Worm (Caenorhabditis elegans) whole organism, late embryonic: ENCODE data around the gene fbxa-153.

Experiments used
- C08G9.2 ChIP-seq: sonication (generic microtip); optimal IDR thresholded peaks from 2 replicates; lab custom pipeline; 2016; ENCODE audit warnings: mild to moderate bottlenecking, missing genetic modification characterization, moderate library complexity, missing compliant biosample characterization
- C38D4.7 ChIP-seq: fragments of 200-800 bp; sonication (Bioruptor generic); optimal IDR thresholded peaks from 2 replicates; lab custom pipeline; 2018; ENCODE audit warnings: mild to moderate bottlenecking, missing genetic modification characterization, moderate library complexity, missing compliant biosample characterization
- K02D7.2 ChIP-seq: sonication (generic microtip); optimal IDR thresholded peaks from 2 replicates; lab custom pipeline; 2017; ENCODE audit warnings: mild to moderate bottlenecking, missing genetic modification characterization, missing compliant biosample characterization
- K09A11.1 ChIP-seq: sonication (generic microtip); optimal IDR thresholded peaks from 2 replicates; lab custom pipeline; 2017; ENCODE audit warnings: antibody characterized with exemption, mild to moderate bottlenecking, missing genetic modification characterization, missing compliant biosample characterization; ENCODE audit not compliant: insufficient read depth
- Y22D7AL.16 ChIP-seq: sonication (generic microtip); optimal IDR thresholded peaks from 2 replicates; lab custom pipeline; 2016; ENCODE audit warnings: missing genetic modification characterization, missing compliant biosample characterization
- ahr-1 ChIP-seq: sonication (generic microtip); optimal IDR thresholded peaks from 2 replicates; lab custom pipeline; 2016; ENCODE audit warnings: missing genetic modification characterization, missing compliant biosample characterization
- ama-1 ChIP-seq: fragments of 150-350 bp; optimal IDR thresholded peaks from 2 replicates; lab custom pipeline; 2014
- ceh-14 ChIP-seq: sonication (generic microtip); optimal IDR thresholded peaks from 2 replicates; lab custom pipeline; 2016; ENCODE audit warnings: missing genotype, missing genetic modification characterization, missing compliant biosample characterization
- ceh-18 ChIP-seq: sonication (generic microtip); optimal IDR thresholded peaks from 2 replicates; lab custom pipeline; 2016; ENCODE audit warnings: missing genetic modification characterization, missing compliant biosample characterization
- ceh-19 ChIP-seq: fragments of 200-800 bp; sonication (Bioruptor generic); optimal IDR thresholded peaks from 2 replicates; lab custom pipeline; 2018; ENCODE audit warnings: mild to moderate bottlenecking, missing genetic modification characterization, missing compliant biosample characterization
- ceh-30 ChIP-seq: fragments of 150-350 bp; optimal IDR thresholded peaks from 2 replicates; lab custom pipeline; 2014; ENCODE audit warnings: missing biosample characterization, missing genetic modification characterization
- ceh-31 ChIP-seq: sonication (generic microtip); optimal IDR thresholded peaks from 2 replicates; lab custom pipeline; 2016; ENCODE audit warnings: missing genetic modification characterization, missing compliant biosample characterization
- ceh-48 ChIP-seq: sonication (generic microtip); optimal IDR thresholded peaks from 2 replicates; lab custom pipeline; 2016; ENCODE audit warnings: missing genetic modification characterization, inconsistent platforms, missing compliant biosample characterization
- ceh-6 ChIP-seq: fragments of 200-800 bp; sonication (Bioruptor generic); optimal IDR thresholded peaks from 2 replicates; lab custom pipeline; 2018; ENCODE audit warnings: mild to moderate bottlenecking, missing genetic modification characterization, missing compliant biosample characterization
- che-1 ChIP-seq: sonication (generic microtip); optimal IDR thresholded peaks from 2 replicates; lab custom pipeline; 2016; ENCODE audit warnings: mild to moderate bottlenecking, missing genetic modification characterization, missing compliant biosample characterization
- dmd-4 ChIP-seq: sonication (generic microtip); optimal IDR thresholded peaks from 2 replicates; lab custom pipeline; 2016; ENCODE audit warnings: borderline replicate concordance, missing genetic modification characterization, missing compliant biosample characterization
- dve-1 ChIP-seq: sonication (generic microtip); optimal IDR thresholded peaks from 2 replicates; lab custom pipeline; 2017; ENCODE audit warnings: antibody characterized with exemption, mild to moderate bottlenecking, missing genetic modification characterization, missing compliant biosample characterization
- elt-2 ChIP-seq: sonication (generic microtip); optimal IDR thresholded peaks from 2 replicates; lab custom pipeline; 2016; ENCODE audit warnings: missing genetic modification reagents, missing genetic modification characterization, missing compliant biosample characterization
- elt-4 ChIP-seq: sonication (generic microtip); optimal IDR thresholded peaks from 2 replicates; lab custom pipeline; 2016; ENCODE audit warnings: missing genetic modification characterization, missing compliant biosample characterization
- eyg-1 ChIP-seq: sonication (generic microtip); optimal IDR thresholded peaks from 2 replicates; lab custom pipeline; 2016; ENCODE audit warnings: missing genotype, missing genetic modification characterization, missing compliant biosample characterization
- fkh-10 ChIP-seq: fragments of 150-350 bp; optimal IDR thresholded peaks from 2 replicates; lab custom pipeline; 2014; ENCODE audit warnings: missing biosample characterization, missing genetic modification reagents, missing genetic modification characterization
- fkh-6 ChIP-seq: sonication (generic microtip); optimal IDR thresholded peaks from 2 replicates; lab custom pipeline; 2016; ENCODE audit warnings: missing genetic modification characterization, missing compliant biosample characterization
- gmeb-2 ChIP-seq: sonication (generic microtip); optimal IDR thresholded peaks from 2 replicates; lab custom pipeline; 2016; ENCODE audit warnings: missing genetic modification characterization, inconsistent platforms, missing compliant biosample characterization
- hlh-13 ChIP-seq: fragments of 200-800 bp; sonication (Bioruptor generic); optimal IDR thresholded peaks from 2 replicates; lab custom pipeline; 2018; ENCODE audit warnings: mild to moderate bottlenecking, missing genetic modification characterization, missing compliant biosample characterization
- hlh-15 ChIP-seq: sonication (generic microtip); optimal IDR thresholded peaks from 2 replicates; lab custom pipeline; 2016; ENCODE audit warnings: missing genetic modification characterization, missing compliant biosample characterization
- hlh-30 ChIP-seq: sonication (generic microtip); optimal IDR thresholded peaks from 2 replicates; lab custom pipeline; 2017; ENCODE audit warnings: antibody characterized with exemption, missing genetic modification characterization, missing compliant biosample characterization; ENCODE audit not compliant: insufficient read depth
- lin-11 ChIP-seq: fragments of 200-800 bp; sonication (Bioruptor generic); optimal IDR thresholded peaks from 2 replicates; lab custom pipeline; 2018; ENCODE audit warnings: mild to moderate bottlenecking, missing genetic modification characterization, missing compliant biosample characterization
- madf-2 ChIP-seq: sonication (generic microtip); optimal IDR thresholded peaks from 2 replicates; lab custom pipeline; 2017; ENCODE audit warnings: missing genetic modification characterization, missing compliant biosample characterization
- mec-3 ChIP-seq: sonication (generic microtip); optimal IDR thresholded peaks from 2 replicates; lab custom pipeline; 2016; ENCODE audit warnings: borderline replicate concordance, missing genetic modification characterization, missing compliant biosample characterization
- nfya-1 ChIP-seq: sonication (generic microtip); optimal IDR thresholded peaks from 2 replicates; lab custom pipeline; 2017; ENCODE audit warnings: missing genetic modification characterization, mild to moderate bottlenecking, missing compliant biosample characterization, antibody characterized with exemption, moderate library complexity
- nhr-11 ChIP-seq: fragments of 150-350 bp; optimal IDR thresholded peaks from 2 replicates; lab custom pipeline; 2014; ENCODE audit warnings: missing biosample characterization, missing genetic modification characterization
- nhr-232 ChIP-seq: sonication (generic microtip); optimal IDR thresholded peaks from 2 replicates; lab custom pipeline; 2016; ENCODE audit warnings: missing genetic modification characterization, missing compliant biosample characterization
- odd-2 ChIP-seq: sonication (generic microtip); optimal IDR thresholded peaks from 2 replicates; lab custom pipeline; 2017; ENCODE audit warnings: antibody characterized with exemption, mild to moderate bottlenecking, missing genetic modification characterization, missing compliant biosample characterization
- pag-3 ChIP-seq: sonication (generic microtip); optimal IDR thresholded peaks from 2 replicates; lab custom pipeline; 2016; ENCODE audit warnings: missing compliant biosample characterization, missing genetic modification characterization, borderline replicate concordance
- pat-9 ChIP-seq: fragments of 200-800 bp; sonication (Bioruptor generic); optimal IDR thresholded peaks from 2 replicates; lab custom pipeline; 2018; ENCODE audit warnings: mild to moderate bottlenecking, missing genetic modification characterization, moderate library complexity, missing compliant biosample characterization
- pax-1 ChIP-seq: fragments of 150-350 bp; optimal IDR thresholded peaks from 2 replicates; lab custom pipeline; 2014; ENCODE audit warnings: missing biosample characterization, missing genetic modification characterization
- pha-4 ChIP-seq: fragments of 150-350 bp; optimal IDR thresholded peaks from 2 replicates; lab custom pipeline; 2018; ENCODE audit warnings: missing biosample characterization, missing genetic modification reagents, missing genetic modification characterization
- pros-1 ChIP-seq: fragments of 150-350 bp; optimal IDR thresholded peaks from 2 replicates; lab custom pipeline; 2014; ENCODE audit warnings: missing biosample characterization, missing genetic modification reagents, missing genetic modification characterization
- rnt-1 ChIP-seq: sonication (generic microtip); optimal IDR thresholded peaks from 2 replicates; lab custom pipeline; 2016; ENCODE audit warnings: missing genetic modification characterization, missing compliant biosample characterization
- sdc-2 ChIP-seq: sonication (generic microtip); optimal IDR thresholded peaks from 2 replicates; lab custom pipeline; 2016; ENCODE audit warnings: missing genotype, missing genetic modification characterization, missing compliant biosample characterization
- sox-4 ChIP-seq: sonication (generic microtip); optimal IDR thresholded peaks from 2 replicates; lab custom pipeline; 2017; ENCODE audit warnings: mild to moderate bottlenecking, missing genetic modification characterization, inconsistent platforms, missing compliant biosample characterization
- syd-9 ChIP-seq: sonication (generic microtip); optimal IDR thresholded peaks from 2 replicates; lab custom pipeline; 2016; ENCODE audit warnings: mild to moderate bottlenecking, missing genetic modification characterization, moderate library complexity, missing compliant biosample characterization
- tbx-2 ChIP-seq: sonication (generic microtip); optimal IDR thresholded peaks from 2 replicates; lab custom pipeline; 2016; ENCODE audit warnings: missing genetic modification characterization, missing compliant biosample characterization
- tbx-7 ChIP-seq: sonication (generic microtip); optimal IDR thresholded peaks from 2 replicates; lab custom pipeline; 2016; ENCODE audit warnings: missing genotype, missing genetic modification characterization, missing compliant biosample characterization
- ttx-3 ChIP-seq: sonication (generic microtip); optimal IDR thresholded peaks from 2 replicates; lab custom pipeline; 2016; ENCODE audit warnings: missing genetic modification reagents, missing genetic modification characterization, missing compliant biosample characterization
- unc-3 ChIP-seq, 2 experiments: fragments of 200-800 bp in 1 of 2; sonication (Bioruptor generic) in 1 of 2; sonication (generic microtip) in 1 of 2; conservative IDR thresholded peaks in 1 of 2; optimal IDR thresholded peaks in 1 of 2; 2 replicates each; pipeline versions ENCODE4 v1.3.6 to Lab custom; 2016 to 2022; ENCODE audit warnings: missing compliant biosample characterization in 2 of 2, missing genetic modification characterization in 2 of 2, missing genetic modification reagents in 1 of 2

Gene fbxa-153

DNA sequence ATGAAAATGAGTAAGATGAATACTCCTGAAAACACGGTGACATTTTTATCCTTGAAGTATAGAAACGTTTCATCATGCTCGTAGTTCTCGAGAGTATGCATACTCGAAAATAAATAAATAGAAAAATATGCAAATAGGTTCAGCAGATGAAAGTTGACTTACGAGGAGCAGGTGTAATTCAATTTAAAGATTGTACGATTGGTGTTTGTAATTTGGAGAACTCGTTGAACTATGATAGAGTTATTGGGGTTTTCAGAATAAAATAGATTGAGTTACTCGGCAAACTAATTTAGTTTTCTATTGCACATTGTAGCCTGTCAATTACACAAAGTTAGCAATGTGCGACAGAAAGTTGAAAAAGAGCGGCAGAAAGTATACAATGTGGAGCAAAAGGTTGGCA is 28.7 kb upstream of the fbxa-153 start, which contains the start of gene srz-44:
srz-44 (minus strand) TSS at position 101 of the 400 bp plus-strand sequence.
- TF ChIP-seq K09A11.1 (tag; lab: Kevin White, UChicago) (no peak), hlh-30 (tag; lab: Kevin White, UChicago) (no peak), ahr-1 (tag; lab: Kevin White, UChicago) (no peak), gmeb-2 (no peak), ceh-31 (tag; lab: Kevin White, UChicago) (no peak), elt-4 (tag; lab: Kevin White, UChicago) (no peak), dmd-4 (tag; lab: Kevin White, UChicago) (no peak), sdc-2 (tag; lab: Kevin White, UChicago) (no peak), mec-3 (tag; lab: Kevin White, UChicago) (no peak), ceh-19 (GFP tag; lab: Kevin White, UChicago) (no peak), tbx-7 (tag; lab: Kevin White, UChicago) (no peak), ceh-48 (tag; lab: Kevin White, UChicago) (no peak), hlh-15 (tag; lab: Kevin White, UChicago) (no peak), syd-9 (no peak), pag-3 (tag; lab: Kevin White, UChicago) (no peak), pat-9 (no peak), ceh-6 (GFP tag; lab: Kevin White, UChicago) (no peak), fkh-10 (GFP tag; lab: Kevin White, UChicago) (no peak), lin-11 (no peak)

DNA sequence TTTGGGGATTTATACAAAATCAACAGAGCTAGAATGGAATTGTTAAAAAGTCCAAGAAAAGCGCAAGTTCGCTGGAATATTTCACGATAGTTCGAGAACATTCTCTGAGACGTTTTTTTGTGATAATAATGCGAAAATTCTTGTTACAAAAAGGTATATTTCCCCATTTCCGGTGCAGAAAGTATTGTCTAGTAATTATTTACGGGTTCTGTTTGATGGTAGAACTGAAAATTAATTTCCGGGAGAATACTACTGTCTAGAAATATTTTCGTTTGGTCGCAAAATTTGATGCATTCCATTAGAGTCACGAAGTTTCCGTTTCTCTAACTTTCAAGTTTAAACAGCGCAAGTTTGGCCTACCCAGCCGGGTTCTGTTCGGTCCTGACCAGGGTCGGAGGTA is 19.4 kb upstream of the fbxa-153 start, which contains the start of gene str-248:
str-248 (minus strand) TSS at position 101 of the 400 bp plus-strand sequence.
- TF ChIP-seq tbx-2 (tag; lab: Kevin White, UChicago), result no peak
- TF ChIP-seq pax-1, result no peak
- no peak for TF ChIP-seq ceh-18 (tag; lab: Kevin White, UChicago)
- no peak for TF ChIP-seq dmd-4 (tag; lab: Kevin White, UChicago)
- TF ChIP-seq lin-11, result no peak
- no peak for TF ChIP-seq C08G9.2
- no peak for TF ChIP-seq eyg-1
- no peak for TF ChIP-seq nhr-232 (tag; lab: Kevin White, UChicago)
- TF ChIP-seq madf-2 (tag; lab: Kevin White, UChicago), result no peak
- TF ChIP-seq mec-3 (tag; lab: Kevin White, UChicago), result no peak
- no peak for TF ChIP-seq ceh-14
- no peak for TF ChIP-seq dve-1
- no peak for TF ChIP-seq ceh-31 (tag; lab: Kevin White, UChicago)
- TF ChIP-seq rnt-1 (tag; lab: Kevin White, UChicago), result no peak
- TF ChIP-seq pha-4 (tag; lab: Kevin White, UChicago), result no peak
- TF ChIP-seq hlh-13 (GFP tag; lab: Kevin White, UChicago), result no peak
- TF ChIP-seq fkh-6 (tag; lab: Kevin White, UChicago), result no peak

DNA sequence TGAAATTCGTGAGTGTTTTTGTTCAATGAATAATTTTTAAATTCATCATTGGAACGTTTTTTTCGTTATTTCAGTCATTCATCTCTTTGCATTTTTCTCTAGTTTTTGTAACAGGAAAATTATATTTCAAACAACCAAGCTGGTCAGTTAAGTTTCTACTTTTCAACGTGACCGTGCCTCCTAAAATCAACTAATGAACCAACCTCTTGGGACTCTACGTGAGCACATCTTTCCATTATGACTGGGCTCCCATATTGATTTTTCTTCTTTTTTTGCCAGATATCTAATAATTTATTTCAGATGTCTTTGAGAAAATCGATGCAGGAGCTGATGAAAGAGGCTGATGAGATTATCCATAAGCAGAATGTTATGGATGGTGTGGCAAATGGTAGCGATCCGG is 15.4 kb upstream of the fbxa-153 start, which contains the start of gene C55A1.11:
C55A1.11 (plus strand) TSS at position 301 of the 400 bp plus-strand sequence.
- no peak for TF ChIP-seq ceh-14
- TF ChIP-seq ttx-3 (tag; lab: Kevin White, UChicago), result no peak
- TF ChIP-seq ceh-30 (tag; lab: Kevin White, UChicago), result no peak
- TF ChIP-seq che-1 (tag; lab: Kevin White, UChicago), result no peak
- TF ChIP-seq C38D4.7 (GFP tag; lab: Kevin White, UChicago), result no peak
- TF ChIP-seq unc-3 (GFP tag; conservative IDR thresholded peaks at IDR 0.05; lab: Robert Waterston, UW), result no peak
- no peak for TF ChIP-seq unc-3 (tag; optimal IDR thresholded peaks at IDR 0.05; lab: Kevin White, UChicago)
- no peak for TF ChIP-seq nhr-11 (tag; lab: Kevin White, UChicago)
- TF ChIP-seq ama-1 (lab: Kevin White, UChicago), result no peak
- TF ChIP-seq odd-2, result no peak
- no peak for TF ChIP-seq Y22D7AL.16
- TF ChIP-seq pat-9, result no peak
- no peak for TF ChIP-seq rnt-1 (tag; lab: Kevin White, UChicago)
- no peak for TF ChIP-seq sox-4
- no peak for TF ChIP-seq pros-1 (tag; lab: Kevin White, UChicago)
- no peak for TF ChIP-seq K02D7.2
- no peak for TF ChIP-seq elt-2
- TF ChIP-seq pax-1, result no peak
- no peak for TF ChIP-seq nfya-1 (tag; lab: Kevin White, UChicago)
- TF ChIP-seq nhr-232 (tag; lab: Kevin White, UChicago), result no peak
